Fruit fly (Drosophila melanogaster) whole organism, embryonic: ENCODE measurements around the gene DCAF12.
A peak's percentile ranks its signal among the peaks of the same experiment; 100 is the strongest.

Experiments used
- C15 ChIP-seq: fragments of 200-800 bp; sonication (Bioruptor generic); IDR thresholded peaks from 3 replicates; pipeline ENCODE4 v1.3.6; 2022; ENCODE audit warnings: missing biosample characterization, missing genetic modification characterization
- CG12104 ChIP-seq: fragments of 200-800 bp; sonication (Bioruptor generic); optimal IDR thresholded peaks from 3 replicates; lab custom pipeline; 2016; ENCODE audit warnings: missing biosample characterization, missing genetic modification characterization
- CG14441 ChIP-seq: fragments of 200-800 bp; sonication (Bioruptor generic); IDR thresholded peaks from 2 replicates; pipeline ENCODE4 v1.3.6; 2022; ENCODE audit warnings: missing biosample characterization, missing genetic modification characterization
- CG14667 ChIP-seq: fragments of 200-800 bp; sonication (Bioruptor generic); IDR thresholded peaks from 2 replicates; pipeline ENCODE4 v1.3.6; 2022; ENCODE audit warnings: missing biosample characterization, missing genetic modification characterization
- CG15269 ChIP-seq: fragments of 200-800 bp; sonication (Bioruptor generic); optimal IDR thresholded peaks from 2 replicates; lab custom pipeline; 2018; ENCODE audit warnings: missing biosample characterization, mild to moderate bottlenecking, missing genetic modification characterization, moderate library complexity
- CG16813 ChIP-seq: fragments of 200-800 bp; sonication (Bioruptor generic); IDR thresholded peaks from 3 replicates; pipeline ENCODE4 v1.3.6; 2022; ENCODE audit warnings: missing biosample characterization, missing genetic modification characterization; ENCODE audit not compliant: partially characterized antibody
- CG17568 ChIP-seq: fragments of 200-800 bp; sonication (Bioruptor generic); optimal IDR thresholded peaks from 2 replicates; lab custom pipeline; 2018; ENCODE audit warnings: missing biosample characterization, mild to moderate bottlenecking, missing genetic modification characterization, moderate library complexity
- CG18764 ChIP-seq: fragments of 200-800 bp; sonication (Bioruptor generic); optimal IDR thresholded peaks from 3 replicates; lab custom pipeline; 2016; ENCODE audit warnings: missing biosample characterization, missing genetic modification characterization
- CG2116 ChIP-seq: fragments of 200-800 bp; sonication (Bioruptor generic); optimal IDR thresholded peaks from 3 replicates; lab custom pipeline; 2018; ENCODE audit warnings: missing biosample characterization, mild to moderate bottlenecking, missing genetic modification characterization
- CG42726 ChIP-seq: fragments of 200-800 bp; sonication (Bioruptor generic); IDR thresholded peaks from 2 replicates; pipeline ENCODE4 v1.3.6; 2022; ENCODE audit warnings: missing biosample characterization, missing genetic modification characterization; ENCODE audit not compliant: partially characterized antibody
- CG43689 ChIP-seq: fragments of 200-800 bp; sonication (Bioruptor generic); IDR thresholded peaks from 2 replicates; pipeline ENCODE4 v1.3.6; 2022; ENCODE audit warnings: missing biosample characterization, missing genetic modification characterization
- CG6175 ChIP-seq: fragments of 200-800 bp; sonication (Bioruptor generic); IDR thresholded peaks from 3 replicates; pipeline ENCODE4 v1.3.6; 2022; ENCODE audit warnings: missing biosample characterization, missing genetic modification characterization
- CG6654 ChIP-seq: fragments of 200-800 bp; sonication (Bioruptor generic); optimal IDR thresholded peaks from 2 replicates; lab custom pipeline; 2017; ENCODE audit warnings: missing biosample characterization, mild to moderate bottlenecking, missing genetic modification characterization
- CG8089 ChIP-seq: fragments of 200-800 bp; sonication (Bioruptor generic); optimal IDR thresholded peaks from 3 replicates; lab custom pipeline; 2016; ENCODE audit warnings: missing biosample characterization, missing genetic modification characterization
- CG8765 ChIP-seq: fragments of 200-800 bp; sonication (Bioruptor generic); IDR thresholded peaks from 2 replicates; pipeline ENCODE4 v1.3.6; 2022; ENCODE audit warnings: missing biosample characterization, missing genetic modification characterization
- CG8924 ChIP-seq: fragments of 200-800 bp; optimal IDR thresholded peaks from 3 replicates; lab custom pipeline; 2019; ENCODE audit warnings: missing biosample characterization, mild to moderate bottlenecking, missing genetic modification characterization, moderate library complexity
- Dref ChIP-seq: fragments of 200-800 bp; sonication (Bioruptor generic); IDR thresholded peaks from 2 replicates; pipeline ENCODE4 v1.3.6; 2022; ENCODE audit warnings: missing biosample characterization, missing genetic modification characterization
- Ets65A ChIP-seq: fragments of 200-800 bp; sonication (Bioruptor generic); peaks from one replicate; lab custom pipeline; 2016; ENCODE audit warnings: missing biosample characterization, missing genetic modification characterization
- Hand ChIP-seq: fragments of 200-800 bp; sonication (Bioruptor generic); optimal IDR thresholded peaks from 2 replicates; lab custom pipeline; 2017; ENCODE audit warnings: mild to moderate bottlenecking, missing biosample characterization, missing genetic modification reagents, missing genetic modification characterization
- Mad ChIP-seq: fragments of 200-800 bp; sonication (Bioruptor generic); optimal IDR thresholded peaks from 2 replicates; lab custom pipeline; 2016; ENCODE audit warnings: missing biosample characterization, missing genetic modification characterization
- Max ChIP-seq: fragments of 200-800 bp; sonication (Bioruptor generic); optimal IDR thresholded peaks from 2 replicates; lab custom pipeline; 2016; ENCODE audit warnings: missing biosample characterization, mild to moderate bottlenecking, missing genetic modification characterization
- Oli ChIP-seq: fragments of 200-800 bp; sonication (Bioruptor generic); optimal IDR thresholded peaks from 2 replicates; lab custom pipeline; 2018; ENCODE audit warnings: missing biosample characterization, mild to moderate bottlenecking, missing genetic modification characterization, moderate library complexity
- Rfx ChIP-seq: fragments of 200-800 bp; sonication (Bioruptor generic); IDR thresholded peaks from 2 replicates; pipeline ENCODE4 v1.3.6; 2022; ENCODE audit warnings: missing biosample characterization, missing genetic modification characterization
- Stat92E ChIP-seq, 3 experiments: fragments of >200 bp in 2 of 3; fragments of 200-800 bp in 1 of 3; sonication (Bioruptor generic) in 1 of 3; optimal IDR thresholded peaks; 2 replicates each; lab custom pipeline; 2017 to 2019; ENCODE audit warnings: missing biosample characterization in 3 of 3, missing genetic modification characterization in 3 of 3, mild to moderate bottlenecking in 1 of 3, moderate library complexity in 1 of 3
- br ChIP-seq: fragments of >200 bp; optimal IDR thresholded peaks from 2 replicates; lab custom pipeline; 2017
- da ChIP-seq: fragments of 200-800 bp; sonication (Bioruptor generic); optimal IDR thresholded peaks from 2 replicates; lab custom pipeline; 2016; ENCODE audit warnings: missing biosample characterization, missing genetic modification characterization
- dpn ChIP-seq, 2 experiments: fragments of 200-800 bp; sonication (Bioruptor generic); optimal IDR thresholded peaks; 3 replicates each; lab custom pipeline; 2016; ENCODE audit warnings: missing biosample characterization in 2 of 2, missing genetic modification characterization in 2 of 2
- ewg ChIP-seq: fragments of 200-800 bp; sonication (Bioruptor generic); optimal IDR thresholded peaks from 3 replicates; lab custom pipeline; 2017; ENCODE audit warnings: mild to moderate bottlenecking, missing biosample characterization, missing genetic modification reagents, missing genetic modification characterization
- fru ChIP-seq: fragments of >200 bp; optimal IDR thresholded peaks from 2 replicates; lab custom pipeline; 2017
- mirr ChIP-seq: fragments of 200-800 bp; sonication (Bioruptor generic); optimal IDR thresholded peaks from 3 replicates; lab custom pipeline; 2018; ENCODE audit warnings: missing biosample characterization, mild to moderate bottlenecking, missing genetic modification characterization
- nom ChIP-seq: fragments of 200-800 bp; sonication (Bioruptor generic); optimal IDR thresholded peaks from 2 replicates; lab custom pipeline; 2017; ENCODE audit warnings: missing biosample characterization, missing genetic modification characterization, mild to moderate bottlenecking, moderate library complexity, missing genetic modification reagents
- otp ChIP-seq: fragments of 200-800 bp; sonication (Bioruptor generic); IDR thresholded peaks from 3 replicates; pipeline ENCODE4, ENCODE4 v1.3.6; 2022; ENCODE audit warnings: missing biosample characterization, missing genetic modification characterization
- pfk ChIP-seq: fragments of 200-800 bp; sonication (Bioruptor generic); optimal IDR thresholded peaks from 2 replicates; lab custom pipeline; 2018; ENCODE audit warnings: missing biosample characterization, mild to moderate bottlenecking, missing genetic modification characterization, moderate library complexity
- scrt ChIP-seq: fragments of 200-800 bp; sonication (Bioruptor generic); optimal IDR thresholded peaks from 2 replicates; lab custom pipeline; 2018; ENCODE audit warnings: missing biosample characterization, mild to moderate bottlenecking, missing genetic modification characterization, moderate library complexity
- slbo ChIP-seq: fragments of 200-800 bp; sonication (Bioruptor generic); IDR thresholded peaks from 2 replicates; pipeline ENCODE4 v1.3.6; 2022; ENCODE audit warnings: missing biosample characterization, missing genetic modification characterization
- stwl ChIP-seq: fragments of 200-800 bp; sonication (Bioruptor generic); optimal IDR thresholded peaks from 3 replicates; lab custom pipeline; 2018; ENCODE audit warnings: missing biosample characterization, mild to moderate bottlenecking, missing genetic modification characterization, moderate library complexity
- tup ChIP-seq: fragments of 200-800 bp; sonication (Bioruptor generic); optimal IDR thresholded peaks from 2 replicates; lab custom pipeline; 2016; ENCODE audit warnings: missing biosample characterization, mild to moderate bottlenecking, missing genetic modification characterization, moderate library complexity
- tx ChIP-seq: fragments of 200-800 bp; sonication (Bioruptor generic); optimal IDR thresholded peaks from 2 replicates; lab custom pipeline; 2016; ENCODE audit warnings: missing biosample characterization, missing genetic modification characterization

Gene DCAF12

dm6 chr3R:12040228-12040627 is 23.4 kb upstream of the DCAF12 start, which contains the start of gene CG14736:
TSS of gene CG14736 (plus strand) at chr3R:12040528.
- no peak for TF ChIP-seq fru (lab: Kevin White, UChicago)
- peak; percentile 87 for TF ChIP-seq Ets65A (GFP tag; lab: Kevin White, UChicago)
- no peak for TF ChIP-seq slbo (GFP tag; lab: Robert Waterston, UW)

- TF ChIP-seq otp (GFP tag; lab: Robert Waterston, UW) (no peak), CG6175 (GFP tag; lab: Robert Waterston, UW) (no peak), tx (GFP tag; lab: Kevin White, UChicago) (no peak), Hand (no peak), CG8765 (GFP tag; lab: Robert Waterston, UW) (no peak), Stat92E (GFP tag; optimal IDR thresholded peaks at IDR 0.05; lab: Kevin White, UChicago) (no peak), Mad (GFP tag; lab: Kevin White, UChicago) (no peak), nom (GFP tag; lab: Kevin White, UChicago) (no peak), da (GFP tag; lab: Kevin White, UChicago) (no peak), CG6654 (GFP tag; lab: Kevin White, UChicago) (no peak), CG14667 (GFP tag; lab: Robert Waterston, UW) (no peak), CG15269 (tag; lab: Kevin White, UChicago) (no peak), Oli (tag; lab: Kevin White, UChicago) (no peak), CG8924 (tag; lab: Kevin White, UChicago) (no peak), stwl (no peak), CG43689 (GFP tag; lab: Robert Waterston, UW) (no peak), CG16813 (no peak), Dref (no peak)
- TF ChIP-seq, all 482 proteins: peak for 0
Observed at dm6 chr3R:12032842-12033241, 16.0 kb upstream of the DCAF12 start, which contains the start of gene ssp5. TSS of gene ssp5 (plus strand) at chr3R:12033142.

- TF ChIP-seq CG8089 (GFP tag; lab: Kevin White, UChicago), result no peak
- no peak for TF ChIP-seq Max (GFP tag; lab: Kevin White, UChicago)
- no peak for TF ChIP-seq CG17568 (GFP tag; lab: Kevin White, UChicago)
- no peak for TF ChIP-seq CG12104 (GFP tag; lab: Kevin White, UChicago)
- TF ChIP-seq CG2116 (GFP tag; lab: Kevin White, UChicago), result no peak
- TF ChIP-seq C15 (GFP tag; lab: Robert Waterston, UW), result no peak
- no peak for TF ChIP-seq tup (GFP tag; lab: Kevin White, UChicago)
- TF ChIP-seq dpn (GFP tag; optimal IDR thresholded peaks at IDR 0.05; lab: Kevin White, UChicago), result no peak
- TF ChIP-seq Rfx (GFP tag; lab: Robert Waterston, UW), result no peak
Observed at dm6 chr3R:12031657-12032056, 14.8 kb upstream of the DCAF12 start, which contains the start of the genes CG31358, CG42504 and CG42505. TSS of gene CG31358 (minus strand) at chr3R:12031757. TSS of gene CG42504 (minus strand) at chr3R:12031757. TSS of gene CG42505 (minus strand) at chr3R:12031757.

dm6 chr3R:12020987-12021386 is 4.2 kb upstream of the DCAF12 start:
- no peak for TF ChIP-seq CG42726 (GFP tag; lab: Robert Waterston, UW)
- TF ChIP-seq stwl, result peak; percentile 16
- TF ChIP-seq mirr (GFP tag; lab: Kevin White, UChicago), result no peak
- TF ChIP-seq CG18764 (GFP tag; lab: Kevin White, UChicago), result no peak
- TF ChIP-seq scrt (GFP tag; lab: Kevin White, UChicago), result peak; percentile 97
- peak; percentile 58 for TF ChIP-seq ewg
- TF ChIP-seq br (lab: Kevin White, UChicago), result no peak
- no peak for TF ChIP-seq CG14441 (GFP tag; lab: Robert Waterston, UW)
- peak; percentile 90 for TF ChIP-seq pfk (GFP tag; lab: Kevin White, UChicago)
